Worm (Caenorhabditis elegans) whole organism, L4 larva: ENCODE data around the gene trx-1.

Experiments
- D1046.2 ChIP-seq: fragments of 200-800 bp; sonication (Bioruptor generic); IDR thresholded peaks from 2 replicates; pipeline ENCODE4 v1.3.6; 2022; ENCODE audit warnings: missing genetic modification characterization, missing compliant biosample characterization
- F37D6.2 ChIP-seq: sonication (generic microtip); optimal IDR thresholded peaks from 2 replicates; lab custom pipeline; 2016; ENCODE audit warnings: mild to moderate bottlenecking, missing genetic modification characterization, missing compliant biosample characterization
- F44E2.7 ChIP-seq: fragments of 200-800 bp; sonication (Bioruptor generic); IDR thresholded peaks from 2 replicates; pipeline ENCODE4 v2.1.2; 2022; ENCODE audit warnings: missing genetic modification characterization, missing compliant biosample characterization
- F49E8.2 ChIP-seq: sonication (generic microtip); optimal IDR thresholded peaks from 2 replicates; lab custom pipeline; 2016; ENCODE audit warnings: missing compliant biosample characterization, mild to moderate bottlenecking, missing genetic modification characterization, borderline replicate concordance
- Y105C5A.15 ChIP-seq: fragments of 200-800 bp; sonication (Bioruptor generic); IDR thresholded peaks from 2 replicates; pipeline ENCODE4 v1.3.6; 2022; ENCODE audit warnings: missing genetic modification characterization, missing compliant biosample characterization
- Y48G9A.11 ChIP-seq: fragments of 200-800 bp; sonication (Bioruptor generic); IDR thresholded peaks from 2 replicates; pipeline ENCODE4 v1.3.6; 2022; ENCODE audit warnings: missing genetic modification reagents, missing genetic modification characterization, missing compliant biosample characterization
- Y5F2A.4 ChIP-seq: fragments of 200-800 bp; sonication (Bioruptor generic); optimal IDR thresholded peaks from 2 replicates; lab custom pipeline; 2018; ENCODE audit warnings: mild to moderate bottlenecking, missing genetic modification characterization, missing compliant biosample characterization
- ZK337.2 ChIP-seq: fragments of 200-800 bp; sonication (Bioruptor generic); IDR thresholded peaks from 2 replicates; pipeline ENCODE4 v1.3.6; 2022; ENCODE audit warnings: missing genetic modification reagents, missing genetic modification characterization, missing compliant biosample characterization
- ama-1 ChIP-seq: fragments of 150-350 bp; optimal IDR thresholded peaks from 2 replicates; lab custom pipeline; 2014; ENCODE audit warnings: inconsistent platforms, mixed read lengths
- attf-4 ChIP-seq: sonication (generic microtip); optimal IDR thresholded peaks from 3 replicates; lab custom pipeline; 2017; ENCODE audit warnings: missing biosample characterization, missing genetic modification characterization
- ceh-28 ChIP-seq: fragments of 150-350 bp; optimal IDR thresholded peaks from 2 replicates; lab custom pipeline; 2014; ENCODE audit warnings: missing biosample characterization, missing genetic modification reagents, missing genetic modification characterization
- ceh-44 ChIP-seq: fragments of 200-800 bp; sonication (Bioruptor generic); IDR thresholded peaks from 2 replicates; pipeline ENCODE4 v1.3.6; 2022; ENCODE audit warnings: missing genetic modification reagents, missing genetic modification characterization, missing compliant biosample characterization
- ces-1 ChIP-seq: fragments of 150-350 bp; sonication (generic microtip); optimal IDR thresholded peaks from 4 replicates; lab custom pipeline; 2014; ENCODE audit warnings: missing biosample characterization, missing genetic modification reagents, missing genetic modification characterization
- cey-2 ChIP-seq: sonication (generic microtip); optimal IDR thresholded peaks from 3 replicates; lab custom pipeline; 2017; ENCODE audit warnings: missing genetic modification characterization, mild to moderate bottlenecking, missing compliant biosample characterization, antibody characterized with exemption, borderline replicate concordance; ENCODE audit not compliant: insufficient read depth
- ctbp-1 ChIP-seq: fragments of 200-800 bp; sonication (Bioruptor generic); IDR thresholded peaks from 2 replicates; pipeline ENCODE4 v1.3.6; 2022; ENCODE audit warnings: missing genetic modification reagents, missing genetic modification characterization, missing compliant biosample characterization
- daf-12 ChIP-seq: fragments of 150-350 bp; optimal IDR thresholded peaks from 2 replicates; lab custom pipeline; 2014; ENCODE audit warnings: missing biosample characterization, missing genetic modification reagents, missing genetic modification characterization
- daf-19 ChIP-seq: fragments of 200-800 bp; sonication (Bioruptor generic); conservative IDR thresholded peaks from 2 replicates; pipeline ENCODE4 v1.3.6; 2022; ENCODE audit warnings: missing genetic modification characterization, missing compliant biosample characterization
- dmd-6 ChIP-seq: fragments of 200-800 bp; sonication (Bioruptor generic); IDR thresholded peaks from 2 replicates; pipeline ENCODE4 v1.3.6; 2022; ENCODE audit warnings: missing genetic modification reagents, missing genetic modification characterization, missing compliant biosample characterization
- dmd-8 ChIP-seq: fragments of 200-800 bp; sonication (Bioruptor generic); IDR thresholded peaks from 2 replicates; pipeline ENCODE4 v1.3.6; 2022; ENCODE audit warnings: missing genetic modification characterization, missing compliant biosample characterization
- egl-27 ChIP-seq: sonication (generic microtip); optimal IDR thresholded peaks from 3 replicates; lab custom pipeline; 2017; ENCODE audit warnings: missing biosample characterization, missing genetic modification reagents, missing genetic modification characterization
- fos-1 ChIP-seq: fragments of 150-350 bp; optimal IDR thresholded peaks from 2 replicates; lab custom pipeline; 2014; ENCODE audit warnings: missing biosample characterization, missing genetic modification characterization
- gei-8 ChIP-seq: fragments of 200-800 bp; sonication (Bioruptor generic); optimal IDR thresholded peaks from 2 replicates; lab custom pipeline; 2018; ENCODE audit warnings: mild to moderate bottlenecking, missing genetic modification characterization, missing compliant biosample characterization
- hlh-30 ChIP-seq: sonication (generic microtip); optimal IDR thresholded peaks from 2 replicates; lab custom pipeline; 2017; ENCODE audit warnings: antibody characterized with exemption, mild to moderate bottlenecking, missing genetic modification characterization, missing compliant biosample characterization; ENCODE audit not compliant: insufficient read depth
- jun-1 ChIP-seq: fragments of 150-350 bp; optimal IDR thresholded peaks from 2 replicates; lab custom pipeline; 2014; ENCODE audit warnings: missing biosample characterization, missing genetic modification reagents, missing genetic modification characterization
- lim-7 ChIP-seq: fragments of 200-800 bp; sonication (Bioruptor generic); IDR thresholded peaks from 2 replicates; pipeline ENCODE4 v1.3.6; 2022; ENCODE audit warnings: missing genetic modification characterization, missing compliant biosample characterization
- lin-38 ChIP-seq: fragments of 200-800 bp; sonication (Bioruptor generic); IDR thresholded peaks from 2 replicates; pipeline ENCODE4 v1.3.6; 2022; ENCODE audit warnings: missing genetic modification reagents, missing genetic modification characterization, missing compliant biosample characterization
- lin-39 ChIP-seq: fragments of 150-350 bp; optimal IDR thresholded peaks from 2 replicates; lab custom pipeline; 2014; ENCODE audit warnings: missing biosample characterization, missing genetic modification reagents, missing genetic modification characterization
- lir-3 ChIP-seq: sonication (generic microtip); optimal IDR thresholded peaks from 2 replicates; lab custom pipeline; 2016; ENCODE audit warnings: mild to moderate bottlenecking, missing genetic modification characterization, missing compliant biosample characterization
- lsy-2 ChIP-seq, 2 experiments: fragments of 150-350 bp in 1 of 2; sonication (generic microtip) in 1 of 2; optimal IDR thresholded peaks; 2 replicates each; lab custom pipeline; 2014 to 2017; ENCODE audit warnings: missing biosample characterization in 2 of 2, missing genetic modification characterization in 2 of 2
- madf-9 ChIP-seq: fragments of 200-800 bp; sonication (Bioruptor generic); conservative IDR thresholded peaks from 2 replicates; pipeline ENCODE4 v1.3.6; 2022; ENCODE audit warnings: missing genetic modification reagents, missing genetic modification characterization, missing compliant biosample characterization
- mdl-1 ChIP-seq, 2 experiments: fragments of 150-350 bp in 1 of 2; sonication (generic microtip) in 1 of 2; optimal IDR thresholded peaks; 2 replicates each; lab custom pipeline; 2014 to 2017; ENCODE audit warnings: missing biosample characterization in 2 of 2, missing genetic modification characterization in 2 of 2
- mes-2 ChIP-seq: sonication (generic microtip); optimal IDR thresholded peaks from 2 replicates; lab custom pipeline; 2016; ENCODE audit warnings: missing genotype, mild to moderate bottlenecking, missing genetic modification characterization, missing compliant biosample characterization; ENCODE audit not compliant: poor library complexity, severe bottlenecking
- nhr-111 ChIP-seq: fragments of 200-800 bp; sonication (Bioruptor generic); optimal IDR thresholded peaks from 2 replicates; lab custom pipeline; 2018; ENCODE audit warnings: mild to moderate bottlenecking, missing genetic modification characterization, missing compliant biosample characterization
- nhr-237 ChIP-seq: sonication (generic microtip); optimal IDR thresholded peaks from 2 replicates; lab custom pipeline; 2017; ENCODE audit warnings: missing biosample characterization, missing genetic modification characterization
- nhr-25 ChIP-seq: sonication (generic microtip); optimal IDR thresholded peaks from 2 replicates; lab custom pipeline; 2017; ENCODE audit warnings: missing genetic modification characterization, mild to moderate bottlenecking, missing compliant biosample characterization, antibody characterized with exemption, moderate library complexity, borderline replicate concordance; ENCODE audit not compliant: insufficient read depth
- nhr-28 ChIP-seq: fragments of 150-350 bp; optimal IDR thresholded peaks from 2 replicates; lab custom pipeline; 2014; ENCODE audit warnings: missing biosample characterization, missing genetic modification characterization
- nhr-41 ChIP-seq: fragments of 200-800 bp; sonication (Bioruptor generic); IDR thresholded peaks from 2 replicates; pipeline ENCODE4 v1.3.6; 2022; ENCODE audit warnings: missing genetic modification reagents, missing genetic modification characterization, missing compliant biosample characterization
- nhr-42 ChIP-seq: fragments of 200-800 bp; sonication (Bioruptor generic); IDR thresholded peaks from 2 replicates; pipeline ENCODE4 v1.3.6; 2022; ENCODE audit warnings: missing genetic modification characterization, missing compliant biosample characterization
- nhr-6 ChIP-seq: fragments of 150-350 bp; optimal IDR thresholded peaks from 2 replicates; lab custom pipeline; 2014; ENCODE audit warnings: missing biosample characterization, missing genetic modification characterization
- nhr-76 ChIP-seq: fragments of 150-350 bp; optimal IDR thresholded peaks from 2 replicates; lab custom pipeline; 2014; ENCODE audit warnings: missing biosample characterization, missing genetic modification characterization
- nhr-77 ChIP-seq: fragments of 150-350 bp; optimal IDR thresholded peaks from 2 replicates; lab custom pipeline; 2014; ENCODE audit warnings: missing biosample characterization, missing genetic modification characterization
- sdz-12 ChIP-seq: fragments of 200-800 bp; sonication (Bioruptor generic); optimal IDR thresholded peaks from 2 replicates; lab custom pipeline; 2018; ENCODE audit warnings: mild to moderate bottlenecking, missing genetic modification characterization, missing compliant biosample characterization
- spr-3 ChIP-seq: fragments of 200-800 bp; sonication (Bioruptor generic); optimal IDR thresholded peaks from 2 replicates; lab custom pipeline; 2018; ENCODE audit warnings: mild to moderate bottlenecking, missing genetic modification characterization, missing compliant biosample characterization
- tra-1 ChIP-seq: fragments of 200-800 bp; sonication (Bioruptor generic); IDR thresholded peaks from 2 replicates; pipeline ENCODE4 v1.3.6; 2022; ENCODE audit warnings: missing genetic modification reagents, missing genetic modification characterization, missing compliant biosample characterization
- unc-130 ChIP-seq: sonication (generic microtip); optimal IDR thresholded peaks from 2 replicates; lab custom pipeline; 2016; ENCODE audit warnings: missing genetic modification reagents, missing genetic modification characterization, missing compliant biosample characterization
- unc-62 ChIP-seq, 3 experiments: fragments of 150-350 bp in 1 of 3; sonication (generic microtip); optimal IDR thresholded peaks in 2 of 3; peaks in 1 of 3; 1 replicate in 1 of 3; 2 replicates in 2 of 3; lab custom pipeline; 2014 to 2017; ENCODE audit warnings: missing biosample characterization in 3 of 3, missing genetic modification characterization in 3 of 3, missing genetic modification reagents in 3 of 3, missing genotype in 1 of 3
- vab-7 ChIP-seq: fragments of 200-800 bp; sonication (Bioruptor generic); IDR thresholded peaks from 2 replicates; pipeline ENCODE4 v1.3.6; 2022; ENCODE audit warnings: missing genetic modification reagents, missing genetic modification characterization, missing compliant biosample characterization
- zfp-3 ChIP-seq: fragments of 200-800 bp; sonication (Bioruptor generic); conservative IDR thresholded peaks from 2 replicates; pipeline ENCODE4 v1.3.6; 2022; ENCODE audit warnings: missing genetic modification reagents, missing genetic modification characterization, missing compliant biosample characterization
- zip-11 ChIP-seq: fragments of 200-800 bp; sonication (Bioruptor generic); IDR thresholded peaks from 2 replicates; pipeline ENCODE4 v1.3.6; 2022; ENCODE audit warnings: missing genetic modification characterization, missing compliant biosample characterization
- ztf-11 ChIP-seq: fragments of 150-350 bp; optimal IDR thresholded peaks from 2 replicates; lab custom pipeline; 2014; ENCODE audit warnings: missing biosample characterization, missing genetic modification characterization

The trx-1 gene

ce11 chrII:7777320-7777978 lies 24.0 kb upstream of the trx-1 start, which contains the start of gene mthf-1 (continued):
- TF ChIP-seq unc-130 (GFP tag; lab: Kevin White, UChicago) (no peak), fos-1 (tag; lab: Kevin White, UChicago) (no peak), ctbp-1 (GFP tag; lab: Robert Waterston, UW) (no peak), ces-1 (GFP tag; lab: Kevin White, UChicago) (no peak), madf-9 (GFP tag; lab: Robert Waterston, UW) (no peak), Y5F2A.4 (no peak), zip-11 (GFP tag; lab: Robert Waterston, UW) (no peak), lin-38 (peak; percentile 24; the same call in 1 of the 2 replicates), jun-1 (tag; lab: Kevin White, UChicago) (no peak), ceh-28 (tag; lab: Kevin White, UChicago) (no peak), dmd-8 (GFP tag; lab: Robert Waterston, UW) (no peak), daf-19 (GFP tag; lab: Robert Waterston, UW) (no peak), Y105C5A.15 (GFP tag; lab: Robert Waterston, UW) (no peak), nhr-76 (no peak), spr-3 (no peak), hlh-30 (tag; lab: Kevin White, UChicago) (peak; percentile 66), vab-7 (GFP tag; lab: Robert Waterston, UW) (no peak), nhr-6 (tag; lab: Kevin White, UChicago) (peak; percentile 43), nhr-41 (GFP tag; lab: Robert Waterston, UW) (peak; percentile 90), nhr-42 (GFP tag; lab: Robert Waterston, UW) (no peak), lin-39 (tag; lab: Kevin White, UChicago) (no peak), nhr-77 (tag; lab: Kevin White, UChicago) (peak; percentile 44), ZK337.2 (no peak), mdl-1 (tag; optimal IDR thresholded peaks at IDR 0.05; lab: Kevin White, UChicago) (peak in 1 of 2 experiments; percentile 26), cey-2 (tag; lab: Kevin White, UChicago) (peak; percentile 18), attf-4 (no peak), ztf-11 (tag; lab: Kevin White, UChicago) (no peak), D1046.2 (no peak), nhr-111 (GFP tag; lab: Kevin White, UChicago) (no peak), F44E2.7 (GFP tag; lab: Robert Waterston, UW) (no peak), sdz-12 (GFP tag; lab: Kevin White, UChicago) (no peak), Y48G9A.11 (no peak), unc-62 (GFP tag; optimal IDR thresholded peaks at IDR 0.05 in 1 of 2; lab: Kevin White, UChicago) (no peak), unc-62 (tag; optimal IDR thresholded peaks at IDR 0.05; lab: Kevin White, UChicago) (no peak), tra-1 (GFP tag; lab: Robert Waterston, UW) (peak; percentile 87), lir-3 (tag; lab: Kevin White, UChicago) (no peak), ceh-44 (no peak), gei-8 (GFP tag; lab: Kevin White, UChicago) (no peak), dmd-6 (GFP tag; lab: Robert Waterston, UW) (peak; percentile 77), zfp-3 (no peak), nhr-25 (tag; lab: Kevin White, UChicago) (no peak), nhr-237 (no peak), lsy-2 (tag; optimal IDR thresholded peaks at IDR 0.05; lab: Kevin White, UChicago) (peak in 1 of 2 experiments; percentile 35), ama-1 (lab: Kevin White, UChicago) (peak; percentile 79), F49E8.2 (tag; lab: Kevin White, UChicago) (no peak), egl-27 (tag; lab: Kevin White, UChicago) (no peak), mes-2 (tag; lab: Kevin White, UChicago) (peak; percentile 17), nhr-28 (tag; lab: Kevin White, UChicago) (peak; percentile 62), F37D6.2 (tag; lab: Kevin White, UChicago) (no peak), daf-12 (no peak), lim-7 (GFP tag; lab: Robert Waterston, UW) (no peak)
